Fruit fly (Drosophila melanogaster) whole organism, embryonic: ENCODE results near the gene Teh2.
A peak's percentile ranks its signal among the peaks of the same experiment; 100 is the strongest.

Experiments used
- Atf-2 ChIP-seq: fragments of 200-800 bp; sonication (Bioruptor generic); optimal IDR thresholded peaks from 2 replicates; lab custom pipeline; 2016; ENCODE audit warnings: missing biosample characterization, missing genetic modification characterization
- C15 ChIP-seq: fragments of 200-800 bp; sonication (Bioruptor generic); IDR thresholded peaks from 3 replicates; pipeline ENCODE4 v1.3.6; 2022; ENCODE audit warnings: missing biosample characterization, missing genetic modification characterization
- CG11723 ChIP-seq: fragments of 200-800 bp; sonication (Bioruptor generic); optimal IDR thresholded peaks from 2 replicates; lab custom pipeline; 2017; ENCODE audit warnings: missing biosample characterization, mild to moderate bottlenecking, missing genetic modification characterization
- CG12219 ChIP-seq: fragments of 200-800 bp; sonication (Bioruptor generic); optimal IDR thresholded peaks from 3 replicates; lab custom pipeline; 2018; ENCODE audit warnings: missing biosample characterization, mild to moderate bottlenecking, missing genetic modification characterization
- CG1233 ChIP-seq: fragments of 200-800 bp; sonication (Bioruptor generic); optimal IDR thresholded peaks from 4 replicates; lab custom pipeline; 2018; ENCODE audit warnings: missing biosample characterization, mild to moderate bottlenecking, missing genetic modification characterization
- CG14050 ChIP-seq: fragments of 200-800 bp; sonication (Bioruptor generic); IDR thresholded peaks from 3 replicates; pipeline ENCODE4 v1.3.6; 2022; ENCODE audit warnings: missing biosample characterization, missing genetic modification characterization
- CG1603 ChIP-seq: fragments of 200-800 bp; sonication (Bioruptor generic); optimal IDR thresholded peaks from 2 replicates; lab custom pipeline; 2019; ENCODE audit warnings: missing biosample characterization, mild to moderate bottlenecking, missing genetic modification characterization, moderate library complexity
- CG17328 ChIP-seq: fragments of 200-800 bp; sonication (Bioruptor generic); IDR thresholded peaks from 2 replicates; pipeline ENCODE4 v1.3.6; 2022; ENCODE audit warnings: missing biosample characterization, missing genetic modification characterization
- CG17829 ChIP-seq: fragments of 200-800 bp; optimal IDR thresholded peaks from 2 replicates; lab custom pipeline; 2019; ENCODE audit warnings: missing biosample characterization, mild to moderate bottlenecking, missing genetic modification characterization, moderate library complexity
- CG17912 ChIP-seq: fragments of 200-800 bp; sonication (Bioruptor generic); optimal IDR thresholded peaks from 2 replicates; lab custom pipeline; 2018; ENCODE audit warnings: missing biosample characterization, mild to moderate bottlenecking, missing genetic modification characterization
- CG18262 ChIP-seq: fragments of 200-800 bp; optimal IDR thresholded peaks from 3 replicates; lab custom pipeline; 2019; ENCODE audit warnings: missing biosample characterization, mild to moderate bottlenecking, missing genetic modification characterization, moderate library complexity
- CG2875 ChIP-seq: fragments of 200-800 bp; sonication (Bioruptor generic); optimal IDR thresholded peaks from 2 replicates; lab custom pipeline; 2017; ENCODE audit warnings: missing biosample characterization, mild to moderate bottlenecking, missing genetic modification characterization, missing genetic modification reagents
- CG34224 ChIP-seq: fragments of 200-800 bp; sonication (Bioruptor generic); IDR thresholded peaks from 3 replicates; pipeline ENCODE4 v1.3.6; 2022; ENCODE audit warnings: missing biosample characterization, missing genetic modification characterization; ENCODE audit not compliant: partially characterized antibody
- CG4328 ChIP-seq: fragments of 200-800 bp; sonication (Bioruptor generic); optimal IDR thresholded peaks from 3 replicates; lab custom pipeline; 2017; ENCODE audit warnings: missing biosample characterization, missing genetic modification reagents, missing genetic modification characterization
- CG4820 ChIP-seq: fragments of 200-800 bp; sonication (Bioruptor generic); optimal IDR thresholded peaks from 3 replicates; lab custom pipeline; 2016; ENCODE audit warnings: missing biosample characterization, missing genetic modification characterization
- CG6254 ChIP-seq: fragments of 200-800 bp; sonication (Bioruptor generic); optimal IDR thresholded peaks from 3 replicates; lab custom pipeline; 2017; ENCODE audit warnings: mild to moderate bottlenecking, missing biosample characterization, missing genetic modification reagents, missing genetic modification characterization
- CG8290 ChIP-seq, 3 experiments: fragments of 200-800 bp; sonication (Bioruptor generic); optimal IDR thresholded peaks; 2 replicates each; lab custom pipeline; 2016 to 2019; ENCODE audit warnings: missing biosample characterization in 3 of 3, missing genetic modification characterization in 3 of 3, mild to moderate bottlenecking in 2 of 3, moderate library complexity in 1 of 3
- CG8944 ChIP-seq: fragments of 200-800 bp; sonication (Bioruptor generic); optimal IDR thresholded peaks from 3 replicates; lab custom pipeline; 2016; ENCODE audit warnings: missing biosample characterization, missing genetic modification characterization
- CG9727 ChIP-seq: fragments of 200-800 bp; sonication (Bioruptor generic); optimal IDR thresholded peaks from 3 replicates; lab custom pipeline; 2017; ENCODE audit warnings: missing biosample characterization, mild to moderate bottlenecking, missing genetic modification characterization
- Dll ChIP-seq: fragments of 200-800 bp; sonication (Bioruptor generic); IDR thresholded peaks from 4 replicates; pipeline ENCODE4 v1.3.6; 2022; ENCODE audit warnings: missing biosample characterization, missing genetic modification characterization; ENCODE audit not compliant: partially characterized antibody
- Doc2 ChIP-seq: fragments of 200-800 bp; sonication (Bioruptor generic); IDR thresholded peaks from 2 replicates; pipeline ENCODE4 v1.3.6; 2022; ENCODE audit warnings: missing biosample characterization, missing genetic modification characterization
- Doc3 ChIP-seq: fragments of 200-800 bp; sonication (Bioruptor generic); IDR thresholded peaks from 3 replicates; pipeline ENCODE4 v1.3.6; 2022; ENCODE audit warnings: missing biosample characterization, missing genetic modification characterization; ENCODE audit not compliant: partially characterized antibody
- Lim3 ChIP-seq: fragments of 200-800 bp; sonication (Bioruptor generic); IDR thresholded peaks from 2 replicates; pipeline ENCODE4 v1.3.6; 2022; ENCODE audit warnings: missing biosample characterization, missing genetic modification characterization
- MESR4 ChIP-seq: fragments of 200-800 bp; sonication (Bioruptor generic); optimal IDR thresholded peaks from 2 replicates; lab custom pipeline; 2018; ENCODE audit warnings: missing biosample characterization, mild to moderate bottlenecking, missing genetic modification characterization, moderate library complexity
- NK7.1 ChIP-seq: fragments of 200-800 bp; sonication (Bioruptor generic); optimal IDR thresholded peaks from 3 replicates; lab custom pipeline; 2016; ENCODE audit warnings: missing biosample characterization, missing genetic modification characterization
- NfI ChIP-seq: fragments of 200-800 bp; sonication (Bioruptor generic); optimal IDR thresholded peaks from 3 replicates; lab custom pipeline; 2018; ENCODE audit warnings: missing biosample characterization, mild to moderate bottlenecking, missing genetic modification characterization, moderate library complexity
- Sry-β ChIP-seq: fragments of 200-800 bp; sonication (Bioruptor generic); optimal IDR thresholded peaks from 2 replicates; lab custom pipeline; 2018; ENCODE audit warnings: missing biosample characterization, mild to moderate bottlenecking, missing genetic modification characterization, moderate library complexity
- Sry-δ ChIP-seq: fragments of 200-800 bp; sonication (Bioruptor generic); optimal IDR thresholded peaks from 2 replicates; lab custom pipeline; 2016; ENCODE audit warnings: missing biosample characterization, missing genetic modification characterization
- TFAM ChIP-seq: fragments of 200-800 bp; sonication (Bioruptor generic); optimal IDR thresholded peaks from 2 replicates; lab custom pipeline; 2017; ENCODE audit warnings: missing biosample characterization, missing genetic modification characterization, inconsistent platforms
- Trl ChIP-seq, 3 experiments: fragments of >200 bp in 2 of 3; fragments of 200-800 bp in 1 of 3; sonication (Bioruptor generic) in 1 of 3; optimal IDR thresholded peaks; 2 replicates in 1 of 3; 3 replicates in 2 of 3; lab custom pipeline; 2016 to 2017; ENCODE audit warnings: missing biosample characterization in 1 of 3, missing genetic modification characterization in 1 of 3
- Usf ChIP-seq: fragments of 200-800 bp; sonication (Bioruptor generic); optimal IDR thresholded peaks from 2 replicates; lab custom pipeline; 2017; ENCODE audit warnings: missing genotype, missing biosample characterization, missing genetic modification characterization
- Xrp1 ChIP-seq: fragments of 200-800 bp; sonication (Bioruptor generic); IDR thresholded peaks from 2 replicates; pipeline ENCODE4 v1.3.6; 2022; ENCODE audit warnings: missing biosample characterization, missing genetic modification characterization
- bbx ChIP-seq: fragments of 200-800 bp; sonication (Bioruptor generic); IDR thresholded peaks from 2 replicates; pipeline ENCODE4 v1.3.6; 2022; ENCODE audit warnings: missing biosample characterization, missing genetic modification characterization; ENCODE audit not compliant: partially characterized antibody
- cato ChIP-seq: fragments of 200-800 bp; sonication (Bioruptor generic); optimal IDR thresholded peaks from 2 replicates; lab custom pipeline; 2016; ENCODE audit warnings: missing biosample characterization, missing genetic modification characterization, borderline replicate concordance
- chinmo ChIP-seq: fragments of 200-800 bp; sonication (Bioruptor generic); IDR thresholded peaks from 4 replicates; pipeline ENCODE4 v1.3.6; 2022; ENCODE audit warnings: missing biosample characterization, missing genetic modification characterization; ENCODE audit not compliant: partially characterized antibody
- corto ChIP-seq: fragments of 200-800 bp; sonication (Bioruptor generic); optimal IDR thresholded peaks from 2 replicates; lab custom pipeline; 2016; ENCODE audit warnings: missing biosample characterization, mild to moderate bottlenecking, missing genetic modification characterization, moderate library complexity
- dysf ChIP-seq: fragments of 200-800 bp; sonication (Bioruptor generic); IDR thresholded peaks from 3 replicates; pipeline ENCODE4 v1.3.6; 2022; ENCODE audit warnings: missing biosample characterization, missing genetic modification characterization
- ftz-f1 ChIP-seq: fragments of 200-800 bp; sonication (Bioruptor generic); optimal IDR thresholded peaks from 2 replicates; lab custom pipeline; 2016; ENCODE audit warnings: missing biosample characterization, missing genetic modification characterization
- klu ChIP-seq: fragments of 200-800 bp; sonication (Bioruptor generic); IDR thresholded peaks from 2 replicates; pipeline ENCODE4 v1.3.6; 2022; ENCODE audit warnings: missing biosample characterization, missing genetic modification characterization
- lbe ChIP-seq: fragments of 200-800 bp; sonication (Bioruptor generic); optimal IDR thresholded peaks from 2 replicates; lab custom pipeline; 2016; ENCODE audit warnings: missing biosample characterization, mild to moderate bottlenecking, missing genetic modification characterization
- maf-S ChIP-seq: fragments of 200-800 bp; sonication (Bioruptor generic); optimal IDR thresholded peaks from 2 replicates; lab custom pipeline; 2016; ENCODE audit warnings: missing biosample characterization, missing genetic modification characterization
- nerfin-2 ChIP-seq: fragments of 200-800 bp; sonication (Bioruptor generic); IDR thresholded peaks from 2 replicates; pipeline ENCODE4 v1.3.6; 2022; ENCODE audit warnings: missing biosample characterization, missing genetic modification characterization; ENCODE audit not compliant: partially characterized antibody
- prd ChIP-seq, 3 experiments: fragments of >200 bp in 2 of 3; fragments of 200-800 bp in 1 of 3; sonication (Bioruptor generic) in 1 of 3; optimal IDR thresholded peaks in 2 of 3; IDR thresholded peaks in 1 of 3; 2 replicates in 2 of 3; 3 replicates in 1 of 3; pipeline versions ENCODE4 v1.3.6 to Lab custom; 2017 to 2022; ENCODE audit warnings: missing biosample characterization in 1 of 3, missing genetic modification characterization in 1 of 3
- sima ChIP-seq: fragments of 200-800 bp; sonication (Bioruptor generic); optimal IDR thresholded peaks from 2 replicates; lab custom pipeline; 2016; ENCODE audit warnings: missing biosample characterization, missing genetic modification characterization
- sob ChIP-seq: fragments of 200-800 bp; sonication (Bioruptor generic); IDR thresholded peaks from 2 replicates; pipeline ENCODE4 v1.3.6; 2022; ENCODE audit warnings: missing biosample characterization, missing genetic modification characterization
- tgo ChIP-seq: fragments of 200-800 bp; sonication (Bioruptor generic); IDR thresholded peaks from 3 replicates; pipeline ENCODE4 v1.3.6; 2022; ENCODE audit warnings: missing biosample characterization, missing genetic modification characterization
- zfh2 ChIP-seq: fragments of 200-800 bp; sonication (Bioruptor generic); optimal IDR thresholded peaks from 2 replicates; lab custom pipeline; 2016; ENCODE audit warnings: missing biosample characterization, missing genetic modification characterization

Teh2 gene

dm6 chr3L:4230357-4230901 is 42.6 kb upstream of the Teh2 start (continued):
- TF ChIP-seq CG14050 (peak; percentile 82), CG17912 (GFP tag; lab: Kevin White, UChicago) (peak; percentile 35), CG17328 (peak; percentile 92), CG4820 (GFP tag; lab: Kevin White, UChicago) (peak; percentile 96), Lim3 (GFP tag; lab: Robert Waterston, UW) (0 out of 2 replicates have a peak, but pooled peaks have one; percentile 56), sima (peak; percentile 14), Sry-δ (peak; percentile 57), maf-S (peak; percentile 82), CG8944 (GFP tag; lab: Kevin White, UChicago) (peak; percentile 94), corto (GFP tag; lab: Kevin White, UChicago) (no peak), NfI (GFP tag; lab: Kevin White, UChicago) (peak; percentile 82), CG18262 (tag; lab: Kevin White, UChicago) (peak; percentile 98), Xrp1 (GFP tag; lab: Robert Waterston, UW) (peak; percentile 97), prd (optimal IDR thresholded peaks at IDR 0.05; lab: Kevin White, UChicago) (no peak), prd (GFP tag; IDR thresholded peaks at IDR 0.05; lab: Robert Waterston, UW) (peak; percentile 98), bbx (no peak), CG34224 (GFP tag; lab: Robert Waterston, UW) (no peak), TFAM (GFP tag; lab: Kevin White, UChicago) (peak; percentile 85), Doc2 (GFP tag; lab: Robert Waterston, UW) (no peak), C15 (GFP tag; lab: Robert Waterston, UW) (no peak), CG6254 (GFP tag; lab: Kevin White, UChicago) (peak; percentile 95), cato (GFP tag; lab: Kevin White, UChicago) (peak; percentile 91), Dll (no peak), sob (peak; percentile 80), Atf-2 (GFP tag; lab: Kevin White, UChicago) (peak; percentile 93), nerfin-2 (GFP tag; lab: Robert Waterston, UW) (no peak), zfh2 (GFP tag; lab: Kevin White, UChicago) (no peak), klu (GFP tag; lab: Robert Waterston, UW) (peak; percentile 69), ftz-f1 (GFP tag; lab: Kevin White, UChicago) (no peak), dysf (peak; percentile 90), CG11723 (GFP tag; lab: Kevin White, UChicago) (peak; percentile 87), CG1233 (GFP tag; lab: Kevin White, UChicago) (peak; percentile 94), tgo (peak; percentile 88), NK7.1 (GFP tag; lab: Kevin White, UChicago) (peak; percentile 90), Doc3 (GFP tag; lab: Robert Waterston, UW) (no peak), chinmo (GFP tag; lab: Robert Waterston, UW) (no peak), MESR4 (GFP tag; lab: Kevin White, UChicago) (peak; percentile 46), Trl (optimal IDR thresholded peaks at IDR 0.05; lab: Kevin White, UChicago) (no peak), Trl (GFP tag; optimal IDR thresholded peaks at IDR 0.05; lab: Kevin White, UChicago) (peak; percentile 92), CG9727 (peak; percentile 98), CG4328 (peak; percentile 86), CG2875 (peak; percentile 92), CG1603 (peak; percentile 94), Sry-β (GFP tag; lab: Kevin White, UChicago) (peak; percentile 62), CG17829 (tag; lab: Kevin White, UChicago) (peak; percentile 97), CG8290 (GFP tag; optimal IDR thresholded peaks at IDR 0.05; lab: Kevin White, UChicago) (peak; percentile 96), CG8290 (tag; optimal IDR thresholded peaks at IDR 0.05; lab: Kevin White, UChicago) (peak; percentile 48 to 93), CG12219 (peak; percentile 91), lbe (GFP tag; lab: Kevin White, UChicago) (no peak), Usf (GFP tag; lab: Kevin White, UChicago) (peak; percentile 86)
